Worm (Caenorhabditis elegans) whole organism, L3 larva: ENCODE results near the gene Y43F8B.7.
A peak's percentile ranks its signal among the peaks of the same experiment; 100 is the strongest.

ENCODE experiments used
- R02D3.7 ChIP-seq: fragments of 150-350 bp; optimal IDR thresholded peaks from 2 replicates; lab custom pipeline; 2014; ENCODE audit warnings: missing biosample characterization, missing genetic modification characterization
- aly-2 ChIP-seq: fragments of 150-350 bp; optimal IDR thresholded peaks from 2 replicates; lab custom pipeline; 2014; ENCODE audit warnings: missing biosample characterization, missing genetic modification characterization
- ama-1 ChIP-seq: fragments of 150-350 bp; optimal IDR thresholded peaks from 2 replicates; lab custom pipeline; 2018
- ceh-16 ChIP-seq: sonication (generic microtip); optimal IDR thresholded peaks from 2 replicates; lab custom pipeline; 2017; ENCODE audit warnings: missing biosample characterization, missing genetic modification characterization
- ceh-82 ChIP-seq: fragments of 150-350 bp; optimal IDR thresholded peaks from 2 replicates; lab custom pipeline; 2014; ENCODE audit warnings: missing biosample characterization, missing genetic modification characterization
- ceh-9 ChIP-seq: sonication (generic microtip); optimal IDR thresholded peaks from 2 replicates; lab custom pipeline; 2018; ENCODE audit warnings: missing biosample characterization, missing genetic modification characterization
- egl-27 ChIP-seq: sonication (generic microtip); optimal IDR thresholded peaks from 4 replicates; lab custom pipeline; 2017; ENCODE audit warnings: missing biosample characterization, missing genetic modification reagents, missing genetic modification characterization
- egl-5 ChIP-seq: fragments of 150-350 bp; optimal IDR thresholded peaks from 2 replicates; lab custom pipeline; 2017; ENCODE audit warnings: missing biosample characterization, missing genetic modification reagents, missing genetic modification characterization, inconsistent platforms
- elt-2 ChIP-seq: sonication (generic microtip); optimal IDR thresholded peaks from 2 replicates; lab custom pipeline; 2016; ENCODE audit warnings: missing genetic modification reagents, mild to moderate bottlenecking, missing genetic modification characterization, missing compliant biosample characterization
- elt-3 ChIP-seq, 3 experiments: fragments of 150-350 bp in 1 of 3; sonication (generic microtip) in 2 of 3; optimal IDR thresholded peaks; 2 replicates in 2 of 3; 4 replicates in 1 of 3; lab custom pipeline; 2014 to 2017; ENCODE audit warnings: missing biosample characterization in 3 of 3, missing genetic modification characterization in 3 of 3
- eor-1 ChIP-seq, 2 experiments: fragments of 150-350 bp; optimal IDR thresholded peaks; 2 replicates each; lab custom pipeline; 2014 to 2018; ENCODE audit warnings: missing biosample characterization in 2 of 2, missing genetic modification characterization in 2 of 2
- fkh-10 ChIP-seq: sonication (generic microtip); optimal IDR thresholded peaks from 2 replicates; lab custom pipeline; 2017; ENCODE audit warnings: missing biosample characterization, missing genetic modification reagents, missing genetic modification characterization
- fkh-2 ChIP-seq: fragments of 150-350 bp; optimal IDR thresholded peaks from 2 replicates; lab custom pipeline; 2014; ENCODE audit warnings: missing biosample characterization, missing genetic modification reagents, missing genetic modification characterization
- jun-1 ChIP-seq: fragments of 150-350 bp; optimal IDR thresholded peaks from 2 replicates; lab custom pipeline; 2014; ENCODE audit warnings: missing biosample characterization, missing genetic modification reagents, missing genetic modification characterization
- lin-39 ChIP-seq: fragments of 150-350 bp; optimal IDR thresholded peaks from 2 replicates; lab custom pipeline; 2018; ENCODE audit warnings: missing biosample characterization, missing genetic modification reagents, missing genetic modification characterization
- lsy-12 ChIP-seq: sonication (generic microtip); optimal IDR thresholded peaks from 2 replicates; lab custom pipeline; 2016; ENCODE audit warnings: mild to moderate bottlenecking, missing genetic modification characterization, missing compliant biosample characterization
- mdl-1 ChIP-seq: fragments of 150-350 bp; optimal IDR thresholded peaks from 2 replicates; lab custom pipeline; 2014; ENCODE audit warnings: missing biosample characterization, missing genetic modification characterization
- mml-1 ChIP-seq: fragments of 150-350 bp; sonication (generic microtip); optimal IDR thresholded peaks from 3 replicates; lab custom pipeline; 2014; ENCODE audit warnings: missing biosample characterization, missing genetic modification characterization
- nfya-1 ChIP-seq: sonication (generic microtip); optimal IDR thresholded peaks from 2 replicates; lab custom pipeline; 2017; ENCODE audit warnings: missing genetic modification characterization, mild to moderate bottlenecking, missing compliant biosample characterization, antibody characterized with exemption, moderate library complexity; ENCODE audit not compliant: insufficient read depth
- nhr-11 ChIP-seq: fragments of 150-350 bp; optimal IDR thresholded peaks from 2 replicates; lab custom pipeline; 2014; ENCODE audit warnings: missing biosample characterization, missing genetic modification characterization
- nhr-23 ChIP-seq: fragments of 150-350 bp; optimal IDR thresholded peaks from 2 replicates; lab custom pipeline; 2014; ENCODE audit warnings: missing biosample characterization, missing genetic modification reagents, missing genetic modification characterization
- nhr-237 ChIP-seq: fragments of 150-350 bp; optimal IDR thresholded peaks from 2 replicates; lab custom pipeline; 2014; ENCODE audit warnings: missing biosample characterization, missing genetic modification characterization
- nhr-25 ChIP-seq: sonication (generic microtip); optimal IDR thresholded peaks from 2 replicates; lab custom pipeline; 2017; ENCODE audit warnings: missing biosample characterization, missing genetic modification characterization
- nhr-43 ChIP-seq: sonication (generic microtip); optimal IDR thresholded peaks from 2 replicates; lab custom pipeline; 2016; ENCODE audit warnings: mild to moderate bottlenecking, missing genetic modification characterization, missing compliant biosample characterization; ENCODE audit not compliant: poor library complexity, severe bottlenecking
- nhr-76 ChIP-seq: fragments of 150-350 bp; sonication (generic microtip); optimal IDR thresholded peaks from 5 replicates; lab custom pipeline; 2014; ENCODE audit warnings: missing biosample characterization, missing genetic modification characterization
- pha-4 ChIP-seq: fragments of 150-350 bp; optimal IDR thresholded peaks from 2 replicates; lab custom pipeline; 2014; ENCODE audit warnings: missing biosample characterization, missing genetic modification reagents, missing genetic modification characterization
- pqm-1 ChIP-seq: fragments of 150-350 bp; optimal IDR thresholded peaks from 2 replicates; lab custom pipeline; 2017; ENCODE audit warnings: missing biosample characterization, missing genetic modification characterization, inconsistent platforms
- sea-2 ChIP-seq: fragments of 150-350 bp; sonication (generic microtip); optimal IDR thresholded peaks from 4 replicates; lab custom pipeline; 2014; ENCODE audit warnings: missing biosample characterization, missing genetic modification reagents, missing genetic modification characterization
- skn-1 ChIP-seq: fragments of 150-350 bp; optimal IDR thresholded peaks from 2 replicates; lab custom pipeline; 2014; ENCODE audit warnings: missing biosample characterization, missing genetic modification characterization
- tbx-2 ChIP-seq: sonication (generic microtip); optimal IDR thresholded peaks from 2 replicates; lab custom pipeline; 2016; ENCODE audit warnings: mild to moderate bottlenecking, missing genetic modification characterization, missing compliant biosample characterization
- unc-62 ChIP-seq: fragments of 150-350 bp; sonication (generic microtip); optimal IDR thresholded peaks from 4 replicates; lab custom pipeline; 2014; ENCODE audit warnings: missing biosample characterization, missing genetic modification reagents, missing genetic modification characterization
- zag-1 ChIP-seq: fragments of 150-350 bp; optimal IDR thresholded peaks from 2 replicates; lab custom pipeline; 2014; ENCODE audit warnings: missing biosample characterization, missing genetic modification characterization

Gene Y43F8B.7

DNA sequence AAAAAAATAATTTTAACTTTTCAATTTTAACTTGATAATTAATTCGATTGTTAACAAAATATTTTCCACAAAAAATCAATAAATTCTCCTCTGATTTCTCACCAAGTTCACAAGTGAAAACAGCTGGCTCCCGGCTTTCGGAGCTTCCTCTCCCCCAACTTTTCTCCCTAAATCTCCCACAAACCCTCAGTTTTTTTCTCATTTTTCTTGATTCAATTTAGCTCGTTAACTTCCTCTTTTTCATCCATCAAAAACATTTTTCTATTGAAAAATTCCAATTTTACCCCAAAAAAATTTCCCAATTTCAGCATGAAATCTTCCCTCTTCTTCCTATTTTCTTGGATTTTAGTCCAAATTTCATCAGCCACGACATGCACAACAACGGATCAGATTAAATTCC is 20.2 kb upstream of the Y43F8B.7 start, which contains the start of gene Y43F8B.11:
Y43F8B.11 (plus strand) TSS at position 301 of the 400 bp plus-strand sequence.
- TF ChIP-seq lin-39 (no peak), nhr-76 (tag; lab: Kevin White, UChicago) (no peak), ama-1 (lab: Kevin White, UChicago) (no peak), mml-1 (tag; lab: Kevin White, UChicago) (no peak), aly-2 (tag; lab: Kevin White, UChicago) (no peak), eor-1 (tag; optimal IDR thresholded peaks at IDR 0.05; lab: Kevin White, UChicago) (no peak), nhr-25 (tag; lab: Kevin White, UChicago) (no peak), ceh-16 (tag; lab: Kevin White, UChicago) (no peak), nhr-237 (no peak), nhr-11 (no peak), pha-4 (tag; lab: Kevin White, UChicago) (no peak), elt-2 (tag; lab: Kevin White, UChicago) (no peak)

DNA sequence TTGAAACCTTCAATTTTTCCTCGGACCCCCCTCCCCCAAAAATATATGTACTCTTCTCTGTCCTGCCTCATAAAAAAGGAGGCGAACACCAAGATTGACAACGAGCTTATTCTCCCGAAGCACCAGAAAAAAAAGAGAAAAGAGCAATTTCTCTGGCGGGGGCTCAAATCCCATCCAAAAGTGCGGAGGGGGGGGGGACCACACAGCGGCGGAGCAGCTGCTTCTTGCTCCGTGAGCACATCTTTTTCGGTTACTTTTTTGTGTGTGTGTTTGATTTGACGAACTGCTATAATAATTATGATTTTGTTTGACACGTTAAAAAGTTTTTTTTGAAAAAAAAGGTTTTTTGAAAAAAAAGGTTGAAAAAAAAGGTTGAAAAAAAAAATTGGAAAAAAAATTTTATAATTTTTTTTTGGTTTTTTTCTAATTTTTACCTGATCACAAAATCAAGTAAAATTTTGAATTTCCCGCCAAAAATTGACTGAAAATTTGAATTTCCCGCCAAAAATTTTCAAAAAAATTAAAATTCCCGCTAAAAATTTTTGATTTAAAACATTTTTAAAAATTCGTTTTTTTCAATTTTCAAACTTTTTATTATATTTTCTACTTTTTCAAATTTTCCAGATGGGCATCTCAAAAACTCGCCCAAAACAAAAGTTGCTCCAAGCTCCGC is 16.6 kb upstream of the Y43F8B.7 start, which contains the start of gene Y43F8B.10:
Y43F8B.10 (plus strand) TSS at position 623 of the 673 bp plus-strand sequence.
- no peak for TF ChIP-seq R02D3.7
- TF ChIP-seq lsy-12 = no peak
- TF ChIP-seq pqm-1 (tag; lab: Kevin White, UChicago) = no peak
- TF ChIP-seq nhr-43 (tag; lab: Kevin White, UChicago) = no peak
- TF ChIP-seq nfya-1 (tag; lab: Kevin White, UChicago) = peak; percentile 9
- TF ChIP-seq fkh-10 = no peak

DNA sequence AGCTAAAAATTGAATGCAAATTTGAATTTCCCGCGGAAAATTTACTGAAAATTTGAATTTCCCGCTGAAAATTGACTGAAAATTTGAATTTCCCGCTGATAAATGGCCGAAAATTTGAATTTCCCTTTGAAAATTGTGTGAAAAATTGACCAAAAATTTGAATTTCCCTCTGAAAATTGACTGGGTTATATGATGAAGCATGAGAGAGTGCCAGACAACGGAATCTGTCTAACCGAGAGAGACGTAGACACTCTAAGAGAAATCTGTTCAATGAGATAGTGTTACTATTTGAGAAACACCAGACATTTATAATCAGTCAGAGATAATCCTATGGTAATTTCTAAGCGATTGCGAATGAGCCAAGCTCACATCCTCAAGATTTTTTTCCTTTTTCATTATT is 13.3 kb upstream of the Y43F8B.7 start:
- TF ChIP-seq elt-2 (tag; lab: Kevin White, UChicago) (no peak), pqm-1 (tag; lab: Kevin White, UChicago) (no peak), ama-1 (lab: Kevin White, UChicago) (no peak), mdl-1 (tag; lab: Kevin White, UChicago) (no peak), egl-27 (tag; lab: Kevin White, UChicago) (no peak)

DNA sequence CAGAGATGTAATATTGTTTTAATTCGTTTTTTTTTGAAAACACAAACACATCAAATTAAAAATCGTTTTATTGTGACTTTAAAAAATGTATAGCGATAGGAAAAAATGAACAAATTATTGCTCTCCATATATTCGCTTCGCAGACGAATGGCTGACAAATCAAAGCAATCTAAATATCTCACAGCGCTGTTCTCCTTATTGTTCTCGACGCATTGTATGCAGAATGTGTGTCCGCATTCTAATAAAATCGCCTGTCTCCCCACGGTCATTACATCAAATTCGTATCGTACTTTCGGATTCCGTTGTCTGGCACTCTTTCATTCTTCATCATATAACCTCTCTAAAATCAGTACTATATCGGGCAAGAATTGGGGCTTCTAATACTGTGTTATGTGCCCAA is 12.7 kb upstream of the Y43F8B.7 start, which contains the start of gene Y43F8B.9:
Y43F8B.9 (plus strand) TSS at position 301 of the 400 bp plus-strand sequence.
- TF ChIP-seq pqm-1 (tag; lab: Kevin White, UChicago) (no peak), jun-1 (tag; lab: Kevin White, UChicago) (no peak), sea-2 (GFP tag; lab: Kevin White, UChicago) (no peak), tbx-2 (tag; lab: Kevin White, UChicago) (no peak), ama-1 (lab: Kevin White, UChicago) (no peak), R02D3.7 (no peak), zag-1 (tag; lab: Kevin White, UChicago) (no peak), nhr-76 (tag; lab: Kevin White, UChicago) (no peak), elt-3 (tag; optimal IDR thresholded peaks at IDR 0.05; lab: Kevin White, UChicago) (no peak), nhr-11 (no peak), pha-4 (tag; lab: Kevin White, UChicago) (no peak)
- TF ChIP-seq, all 47 proteins: peak for 0

DNA sequence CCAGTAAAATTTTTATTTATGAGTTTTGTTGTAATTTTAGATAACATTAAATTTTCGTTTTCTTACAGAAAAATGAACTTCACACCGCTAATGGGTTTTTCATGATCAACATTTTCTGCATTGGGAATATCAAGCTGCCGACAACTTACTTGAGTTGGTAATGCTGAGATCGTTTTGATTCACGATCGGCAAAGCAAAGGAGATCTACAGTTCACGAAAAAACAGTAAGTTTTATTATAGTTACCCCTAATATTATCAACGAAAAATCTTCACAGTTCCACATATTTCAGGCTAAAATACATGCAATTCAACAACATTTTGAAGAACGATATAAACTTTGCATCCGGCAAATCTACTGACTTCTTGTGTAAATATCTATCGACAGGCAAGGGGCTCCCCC is 8.0 kb upstream of the Y43F8B.7 start, which contains the start of gene Y43F8B.22:
Y43F8B.22 (plus strand) TSS at position 301 of the 400 bp plus-strand sequence.
- no peak for TF ChIP-seq nfya-1 (tag; lab: Kevin White, UChicago)
- no peak for TF ChIP-seq unc-62
- no peak for TF ChIP-seq egl-5
- no peak for TF ChIP-seq R02D3.7
- TF ChIP-seq elt-2 (tag; lab: Kevin White, UChicago) = no peak
- TF ChIP-seq lsy-12 = no peak
- TF ChIP-seq nhr-11 = no peak

DNA sequence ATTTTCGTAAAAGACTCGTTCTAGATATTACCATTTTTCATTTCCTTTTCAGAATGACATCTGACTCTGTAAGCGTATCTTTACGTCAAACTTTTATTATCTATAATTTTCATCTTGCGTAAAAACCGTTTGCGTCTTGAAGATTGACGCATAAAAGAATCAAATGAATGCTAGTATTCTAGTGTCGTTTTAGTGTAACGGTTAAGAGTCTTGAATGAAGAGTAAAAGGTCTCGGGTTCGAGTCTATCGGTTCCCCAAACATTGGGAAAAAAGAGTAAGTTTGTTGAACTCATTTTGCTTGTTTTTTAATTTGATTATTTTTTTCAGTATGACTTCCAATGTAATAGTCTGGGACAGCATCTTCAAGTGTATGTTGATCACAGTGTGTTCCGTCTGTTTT is 6.1 kb upstream of the Y43F8B.7 start, which contains the start of gene Y43F8B.17:
Y43F8B.17 (plus strand) TSS at position 215 of the 400 bp plus-strand sequence.
- TF ChIP-seq zag-1 (tag; lab: Kevin White, UChicago) (no peak), egl-5 (no peak), fkh-2 (tag; lab: Kevin White, UChicago) (no peak), ceh-82 (tag; lab: Kevin White, UChicago) (no peak), sea-2 (GFP tag; lab: Kevin White, UChicago) (no peak), nhr-76 (tag; lab: Kevin White, UChicago) (no peak), nhr-23 (tag; lab: Kevin White, UChicago) (no peak), ceh-9 (no peak), lin-39 (no peak), skn-1 (no peak), ama-1 (lab: Kevin White, UChicago) (no peak), pqm-1 (tag; lab: Kevin White, UChicago) (no peak), mml-1 (tag; lab: Kevin White, UChicago) (no peak)
